Worm (Caenorhabditis elegans): ENCODE data around the gene col-84.

DNA sequence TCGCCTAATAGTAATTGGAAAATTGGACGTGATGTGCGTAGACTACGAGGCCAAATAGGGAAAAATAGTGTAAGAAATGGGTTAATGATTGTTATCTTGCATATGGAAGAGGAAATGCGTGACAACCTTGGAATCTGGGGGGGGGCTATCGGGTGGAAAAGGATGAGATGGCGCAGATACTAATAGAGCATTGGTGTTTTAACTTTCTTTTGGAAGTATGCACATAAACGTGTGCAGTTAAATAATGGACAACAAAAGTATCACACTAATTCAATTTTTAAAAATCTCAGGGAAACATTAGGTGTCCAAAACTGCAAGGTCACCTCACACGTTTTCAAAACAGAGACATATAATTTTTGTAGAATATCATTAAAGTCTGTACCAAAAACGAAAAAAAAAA, 48.5 kb upstream of the col-84 start, which contains the start of gene Y6D1A.2:
- TF ChIP-seq madf-10 (tag; optimal IDR thresholded peaks at IDR 0.05) (no peak), ets-4 (GFP tag; optimal IDR thresholded peaks at IDR 0.05) (no peak), snpc-3.4 (tag; optimal IDR thresholded peaks at IDR 0.05) (no peak), efl-1 (GFP tag; optimal IDR thresholded peaks at IDR 0.05) (no peak), tlf-1 (GFP tag; optimal IDR thresholded peaks at IDR 0.05) (no peak), nhr-80 (tag; optimal IDR thresholded peaks at IDR 0.05) (no peak), aptf-2 (GFP tag; conservative IDR thresholded peaks at IDR 0.05) (no peak), ama-1 (optimal IDR thresholded peaks at IDR 0.05) (no peak), ama-1 (GFP tag; optimal IDR thresholded peaks at IDR 0.05) (no peak), nfyb-1 (GFP tag; IDR thresholded peaks at IDR 0.05) (no peak), unc-130 (GFP tag; optimal IDR thresholded peaks at IDR 0.05) (no peak), egl-18 (GFP tag; IDR thresholded peaks at IDR 0.05) (no peak), Y95B8A.8 (GFP tag; IDR thresholded peaks at IDR 0.05) (no peak), F10E7.11 (tag; optimal IDR thresholded peaks at IDR 0.05) (no peak), snpc-1.3 (tag; optimal IDR thresholded peaks at IDR 0.05; ENCODE audit: insufficient read depth) (no peak)
